Worm (Caenorhabditis elegans) whole organism, L4 larva: Measurements from ENCODE around the gene R07E3.7.
A peak's percentile ranks its signal among the peaks of the same experiment; 100 is the strongest.

ENCODE experiments used
- F10B5.3 ChIP-seq: sonication (generic microtip); optimal IDR thresholded peaks from 2 replicates; lab custom pipeline; 2016; ENCODE audit warnings: mild to moderate bottlenecking, missing genetic modification characterization, missing compliant biosample characterization
- F26F4.8 ChIP-seq: fragments of 200-800 bp; sonication (Bioruptor generic); conservative IDR thresholded peaks from 2 replicates; pipeline ENCODE4 v1.3.6; 2022; ENCODE audit warnings: missing genetic modification characterization, missing compliant biosample characterization
- F44E2.7 ChIP-seq: fragments of 200-800 bp; sonication (Bioruptor generic); IDR thresholded peaks from 2 replicates; pipeline ENCODE4 v2.1.2; 2022; ENCODE audit warnings: missing genetic modification characterization, missing compliant biosample characterization
- Y75B8A.6 ChIP-seq: fragments of 200-800 bp; sonication (Bioruptor generic); IDR thresholded peaks from 2 replicates; pipeline ENCODE4 v1.3.6; 2022; ENCODE audit warnings: missing genetic modification reagents, missing genetic modification characterization, missing compliant biosample characterization
- aha-1 ChIP-seq: fragments of 150-350 bp; peaks from one replicate; lab custom pipeline; 2014; ENCODE audit warnings: missing biosample characterization, missing genetic modification characterization
- attf-4 ChIP-seq: sonication (generic microtip); optimal IDR thresholded peaks from 3 replicates; lab custom pipeline; 2017; ENCODE audit warnings: missing biosample characterization, missing genetic modification characterization
- cey-2 ChIP-seq: sonication (generic microtip); optimal IDR thresholded peaks from 3 replicates; lab custom pipeline; 2017; ENCODE audit warnings: missing genetic modification characterization, mild to moderate bottlenecking, missing compliant biosample characterization, antibody characterized with exemption, borderline replicate concordance; ENCODE audit not compliant: insufficient read depth
- daf-12 ChIP-seq: fragments of 150-350 bp; optimal IDR thresholded peaks from 2 replicates; lab custom pipeline; 2014; ENCODE audit warnings: missing biosample characterization, missing genetic modification reagents, missing genetic modification characterization
- daf-16 ChIP-seq, 3 experiments: sonication (generic microtip); optimal IDR thresholded peaks; 2 replicates each; lab custom pipeline; 2016 to 2017; ENCODE audit warnings: missing genetic modification characterization in 3 of 3, missing genetic modification reagents in 3 of 3, mild to moderate bottlenecking in 2 of 3, missing compliant biosample characterization in 2 of 3, missing biosample characterization in 1 of 3, moderate library complexity in 1 of 3
- daf-19 ChIP-seq: fragments of 200-800 bp; sonication (Bioruptor generic); conservative IDR thresholded peaks from 2 replicates; pipeline ENCODE4 v1.3.6; 2022; ENCODE audit warnings: missing genetic modification characterization, missing compliant biosample characterization
- daf-8 ChIP-seq: fragments of 200-800 bp; sonication (Bioruptor generic); IDR thresholded peaks from 2 replicates; pipeline ENCODE4 v1.3.6; 2022; ENCODE audit warnings: missing genetic modification characterization, missing compliant biosample characterization
- dmd-8 ChIP-seq: fragments of 200-800 bp; sonication (Bioruptor generic); IDR thresholded peaks from 2 replicates; pipeline ENCODE4 v1.3.6; 2022; ENCODE audit warnings: missing genetic modification characterization, missing compliant biosample characterization
- dpl-1 ChIP-seq: fragments of 150-350 bp; optimal IDR thresholded peaks from 2 replicates; lab custom pipeline; 2014; ENCODE audit warnings: missing biosample characterization, missing genetic modification reagents, missing genetic modification characterization
- egl-27 ChIP-seq: sonication (generic microtip); optimal IDR thresholded peaks from 3 replicates; lab custom pipeline; 2017; ENCODE audit warnings: missing biosample characterization, missing genetic modification reagents, missing genetic modification characterization
- egl-43 ChIP-seq: fragments of 200-800 bp; sonication (Bioruptor generic); IDR thresholded peaks from 2 replicates; pipeline ENCODE4 v1.3.6; 2022; ENCODE audit warnings: missing genetic modification reagents, missing genetic modification characterization, missing compliant biosample characterization
- fkh-10 ChIP-seq: fragments of 150-350 bp; optimal IDR thresholded peaks from 2 replicates; lab custom pipeline; 2014; ENCODE audit warnings: missing biosample characterization, missing genetic modification reagents, missing genetic modification characterization
- gei-8 ChIP-seq: fragments of 200-800 bp; sonication (Bioruptor generic); optimal IDR thresholded peaks from 2 replicates; lab custom pipeline; 2018; ENCODE audit warnings: mild to moderate bottlenecking, missing genetic modification characterization, missing compliant biosample characterization
- hlh-11 ChIP-seq: fragments of 200-800 bp; sonication (Bioruptor generic); optimal IDR thresholded peaks from 2 replicates; lab custom pipeline; 2018; ENCODE audit warnings: mild to moderate bottlenecking, missing genetic modification characterization, missing compliant biosample characterization
- hlh-30 ChIP-seq: sonication (generic microtip); optimal IDR thresholded peaks from 2 replicates; lab custom pipeline; 2017; ENCODE audit warnings: antibody characterized with exemption, mild to moderate bottlenecking, missing genetic modification characterization, missing compliant biosample characterization; ENCODE audit not compliant: insufficient read depth
- hmg-1.1 ChIP-seq: fragments of 200-800 bp; sonication (Bioruptor generic); IDR thresholded peaks from 2 replicates; pipeline ENCODE4 v1.3.6; 2022; ENCODE audit warnings: missing genetic modification reagents, missing genetic modification characterization, missing compliant biosample characterization
- lim-7 ChIP-seq: fragments of 200-800 bp; sonication (Bioruptor generic); IDR thresholded peaks from 2 replicates; pipeline ENCODE4 v1.3.6; 2022; ENCODE audit warnings: missing genetic modification characterization, missing compliant biosample characterization
- lin-1 ChIP-seq: fragments of 200-800 bp; sonication (Bioruptor generic); IDR thresholded peaks from 2 replicates; pipeline ENCODE4 v1.3.6; 2022; ENCODE audit warnings: missing genetic modification reagents, missing genetic modification characterization, missing compliant biosample characterization
- lin-15B ChIP-seq: fragments of 150-350 bp; sonication (generic microtip); optimal IDR thresholded peaks from 3 replicates; lab custom pipeline; 2014; ENCODE audit warnings: missing biosample characterization, missing genetic modification characterization
- lin-29 ChIP-seq: fragments of 200-800 bp; sonication (Bioruptor generic); IDR thresholded peaks from 2 replicates; pipeline ENCODE4 v1.3.6; 2022; ENCODE audit warnings: missing genetic modification reagents, missing genetic modification characterization, missing compliant biosample characterization
- lin-38 ChIP-seq: fragments of 200-800 bp; sonication (Bioruptor generic); IDR thresholded peaks from 2 replicates; pipeline ENCODE4 v1.3.6; 2022; ENCODE audit warnings: missing genetic modification reagents, missing genetic modification characterization, missing compliant biosample characterization
- lsy-2 ChIP-seq, 2 experiments: fragments of 150-350 bp in 1 of 2; sonication (generic microtip) in 1 of 2; optimal IDR thresholded peaks; 2 replicates each; lab custom pipeline; 2014 to 2017; ENCODE audit warnings: missing biosample characterization in 2 of 2, missing genetic modification characterization in 2 of 2
- madf-5 ChIP-seq, 2 experiments: fragments of 200-800 bp; sonication (Bioruptor generic); IDR thresholded peaks; 2 replicates each; pipeline ENCODE4 v1.3.6; 2022; ENCODE audit warnings: missing compliant biosample characterization in 2 of 2, missing genetic modification characterization in 2 of 2
- madf-9 ChIP-seq: fragments of 200-800 bp; sonication (Bioruptor generic); conservative IDR thresholded peaks from 2 replicates; pipeline ENCODE4 v1.3.6; 2022; ENCODE audit warnings: missing genetic modification reagents, missing genetic modification characterization, missing compliant biosample characterization
- mxl-2 ChIP-seq: fragments of 200-800 bp; sonication (Bioruptor generic); conservative IDR thresholded peaks from 2 replicates; pipeline ENCODE4 v1.3.6; 2022; ENCODE audit warnings: missing genetic modification reagents, missing genetic modification characterization, missing compliant biosample characterization
- nhr-10 ChIP-seq: fragments of 150-350 bp; optimal IDR thresholded peaks from 2 replicates; lab custom pipeline; 2014; ENCODE audit warnings: missing biosample characterization, missing genetic modification characterization
- nhr-237 ChIP-seq: sonication (generic microtip); optimal IDR thresholded peaks from 2 replicates; lab custom pipeline; 2017; ENCODE audit warnings: missing biosample characterization, missing genetic modification characterization
- nhr-25 ChIP-seq: sonication (generic microtip); optimal IDR thresholded peaks from 2 replicates; lab custom pipeline; 2017; ENCODE audit warnings: missing genetic modification characterization, mild to moderate bottlenecking, missing compliant biosample characterization, antibody characterized with exemption, moderate library complexity, borderline replicate concordance; ENCODE audit not compliant: insufficient read depth
- nhr-48 ChIP-seq: sonication (generic microtip); optimal IDR thresholded peaks from 2 replicates; lab custom pipeline; 2016; ENCODE audit warnings: mild to moderate bottlenecking, missing genetic modification characterization, missing compliant biosample characterization
- nhr-6 ChIP-seq: fragments of 150-350 bp; optimal IDR thresholded peaks from 2 replicates; lab custom pipeline; 2014; ENCODE audit warnings: missing biosample characterization, missing genetic modification characterization
- nhr-76 ChIP-seq: fragments of 150-350 bp; optimal IDR thresholded peaks from 2 replicates; lab custom pipeline; 2014; ENCODE audit warnings: missing biosample characterization, missing genetic modification characterization
- snpc-1.2 ChIP-seq: fragments of 200-800 bp; sonication (Bioruptor generic); IDR thresholded peaks from 2 replicates; pipeline ENCODE4 v1.3.6; 2022; ENCODE audit warnings: missing genetic modification reagents, missing genetic modification characterization, missing compliant biosample characterization
- spr-3 ChIP-seq: fragments of 200-800 bp; sonication (Bioruptor generic); optimal IDR thresholded peaks from 2 replicates; lab custom pipeline; 2018; ENCODE audit warnings: mild to moderate bottlenecking, missing genetic modification characterization, missing compliant biosample characterization
- tag-97 ChIP-seq: fragments of 200-800 bp; sonication (Bioruptor generic); IDR thresholded peaks from 2 replicates; pipeline ENCODE4 v1.3.6; 2022; ENCODE audit warnings: missing genetic modification characterization, missing compliant biosample characterization
- tra-1 ChIP-seq: fragments of 200-800 bp; sonication (Bioruptor generic); IDR thresholded peaks from 2 replicates; pipeline ENCODE4 v1.3.6; 2022; ENCODE audit warnings: missing genetic modification reagents, missing genetic modification characterization, missing compliant biosample characterization
- unc-62 ChIP-seq, 3 experiments: fragments of 150-350 bp in 1 of 3; sonication (generic microtip); optimal IDR thresholded peaks in 2 of 3; peaks in 1 of 3; 1 replicate in 1 of 3; 2 replicates in 2 of 3; lab custom pipeline; 2014 to 2017; ENCODE audit warnings: missing biosample characterization in 3 of 3, missing genetic modification characterization in 3 of 3, missing genetic modification reagents in 3 of 3, missing genotype in 1 of 3
- vab-7 ChIP-seq: fragments of 200-800 bp; sonication (Bioruptor generic); IDR thresholded peaks from 2 replicates; pipeline ENCODE4 v1.3.6; 2022; ENCODE audit warnings: missing genetic modification reagents, missing genetic modification characterization, missing compliant biosample characterization
- zag-1 ChIP-seq: fragments of 150-350 bp; optimal IDR thresholded peaks from 2 replicates; lab custom pipeline; 2014; ENCODE audit warnings: missing biosample characterization, missing genetic modification characterization
- zfp-2 ChIP-seq: sonication (generic microtip); optimal IDR thresholded peaks from 2 replicates; lab custom pipeline; 2016; ENCODE audit warnings: mild to moderate bottlenecking, missing genetic modification characterization, missing compliant biosample characterization
- zfp-3 ChIP-seq: fragments of 200-800 bp; sonication (Bioruptor generic); conservative IDR thresholded peaks from 2 replicates; pipeline ENCODE4 v1.3.6; 2022; ENCODE audit warnings: missing genetic modification reagents, missing genetic modification characterization, missing compliant biosample characterization
- zip-11 ChIP-seq: fragments of 200-800 bp; sonication (Bioruptor generic); IDR thresholded peaks from 2 replicates; pipeline ENCODE4 v1.3.6; 2022; ENCODE audit warnings: missing genetic modification characterization, missing compliant biosample characterization
- zip-2 ChIP-seq: fragments of 150-350 bp; optimal IDR thresholded peaks from 2 replicates; lab custom pipeline; 2014; ENCODE audit warnings: missing biosample characterization, missing genetic modification characterization

The R07E3.7 gene

ce11 chrX:10393362-10393761 is 37.8 kb upstream of the R07E3.7 start:
- TF ChIP-seq snpc-1.2 (GFP tag; lab: Robert Waterston, UW): no peak
- TF ChIP-seq hmg-1.1 (GFP tag; lab: Robert Waterston, UW): 0 out of 2 replicates have a peak, but pooled peaks have one; percentile 17
- peak in 1 of 2 experiments; percentile 89 for TF ChIP-seq unc-62 (GFP tag; optimal IDR thresholded peaks at IDR 0.05 in 1 of 2; lab: Kevin White, UChicago)
- no peak for TF ChIP-seq unc-62 (tag; optimal IDR thresholded peaks at IDR 0.05; lab: Kevin White, UChicago)
- TF ChIP-seq, all 104 proteins: peak for 2

ce11 chrX:10392792-10393191 is 37.2 kb upstream of the R07E3.7 start:
- TF ChIP-seq egl-43 (GFP tag; lab: Robert Waterston, UW) (no peak), aha-1 (tag; lab: Kevin White, UChicago) (peak; percentile 82), Y75B8A.6 (GFP tag; lab: Robert Waterston, UW) (no peak), daf-16 (GFP tag; optimal IDR thresholded peaks at IDR 0.05; lab: Kevin White, UChicago) (no peak), daf-16 (tag; optimal IDR thresholded peaks at IDR 0.05; lab: Kevin White, UChicago) (no peak), dpl-1 (GFP tag; lab: Kevin White, UChicago) (no peak), fkh-10 (no peak), zip-2 (tag; lab: Kevin White, UChicago) (no peak)
- TF ChIP-seq, all 104 proteins: peak for 1

ce11 chrX:10391174-10391573 is 35.6 kb upstream of the R07E3.7 start:
- TF ChIP-seq nhr-237 (tag; lab: Kevin White, UChicago) (no peak), nhr-6 (no peak), nhr-25 (tag; lab: Kevin White, UChicago) (peak; percentile 75), tag-97 (GFP tag; lab: Robert Waterston, UW) (no peak), madf-9 (GFP tag; lab: Robert Waterston, UW) (peak; percentile 49; the same call in 1 of the 2 replicates), lin-38 (GFP tag; lab: Robert Waterston, UW) (peak; percentile 92), F26F4.8 (GFP tag; lab: Robert Waterston, UW) (no peak), gei-8 (no peak), spr-3 (GFP tag; lab: Kevin White, UChicago) (no peak), unc-62 (GFP tag; optimal IDR thresholded peaks at IDR 0.05 in 1 of 2; lab: Kevin White, UChicago) (no peak), unc-62 (tag; optimal IDR thresholded peaks at IDR 0.05; lab: Kevin White, UChicago) (no peak), lin-1 (GFP tag; lab: Robert Waterston, UW) (no peak), vab-7 (GFP tag; lab: Robert Waterston, UW) (no peak), zfp-2 (tag; lab: Kevin White, UChicago) (no peak), attf-4 (tag; lab: Kevin White, UChicago) (no peak), F44E2.7 (no peak), lim-7 (no peak), lsy-2 (tag; optimal IDR thresholded peaks at IDR 0.05; lab: Kevin White, UChicago) (no peak), cey-2 (no peak), fkh-10 (no peak), nhr-48 (tag; lab: Kevin White, UChicago) (no peak), F10B5.3 (tag; lab: Kevin White, UChicago) (no peak), zip-11 (GFP tag; lab: Robert Waterston, UW) (no peak), hlh-30 (tag; lab: Kevin White, UChicago) (peak; percentile 57), mxl-2 (GFP tag; lab: Robert Waterston, UW) (no peak), daf-19 (GFP tag; lab: Robert Waterston, UW) (no peak), nhr-10 (tag; lab: Kevin White, UChicago) (no peak), tra-1 (GFP tag; lab: Robert Waterston, UW) (no peak), lin-15B (tag; lab: Kevin White, UChicago) (no peak), dmd-8 (GFP tag; lab: Robert Waterston, UW) (no peak), zag-1 (tag; lab: Kevin White, UChicago) (no peak), dpl-1 (GFP tag; lab: Kevin White, UChicago) (peak; percentile 47), zfp-3 (GFP tag; lab: Robert Waterston, UW) (no peak), hlh-11 (tag; lab: Kevin White, UChicago) (no peak), madf-5 (GFP tag; IDR thresholded peaks at IDR 0.05; lab: Robert Waterston, UW) (no peak), egl-27 (no peak), daf-12 (tag; lab: Kevin White, UChicago) (no peak), nhr-76 (tag; lab: Kevin White, UChicago) (no peak), daf-8 (GFP tag; lab: Robert Waterston, UW) (no peak), lin-29 (GFP tag; lab: Robert Waterston, UW) (no peak)
